Fruit fly (Drosophila melanogaster): ENCODE results near the gene CG13876.
A peak's percentile ranks its signal among the peaks of the same experiment; 100 is the strongest.

The CG13876 gene

dm6 chr3L:159406-160084 lies 46.4 kb upstream of the CG13876 start:
- TF ChIP-seq Ets96B (tag; optimal IDR thresholded peaks at IDR 0.05) (no peak), CG10669 (GFP tag; optimal IDR thresholded peaks at IDR 0.05) (no peak), fd85E (GFP tag; optimal IDR thresholded peaks at IDR 0.05) (no peak), CG6808 (GFP tag; optimal IDR thresholded peaks at IDR 0.05) (no peak), CG11902 (GFP tag; optimal IDR thresholded peaks at IDR 0.05) (no peak), ss (GFP tag; optimal IDR thresholded peaks at IDR 0.05) (peak in 1 of 2 experiments; percentile 17), Eip78C (GFP tag) (peak; percentile 22), fkh (GFP tag; optimal IDR thresholded peaks at IDR 0.05) (peak; percentile 24), Blimp-1 (GFP tag; optimal IDR thresholded peaks at IDR 0.05) (peak; percentile 60)

dm6 chr3L:160446-161094 lies 45.4 kb upstream of the CG13876 start:
- TF ChIP-seq vri (GFP tag; optimal IDR thresholded peaks at IDR 0.05) (peak; percentile 47), spab (GFP tag; optimal IDR thresholded peaks at IDR 0.05) (no peak), topi (GFP tag; optimal IDR thresholded peaks at IDR 0.05) (no peak), Hr39 (GFP tag; optimal IDR thresholded peaks at IDR 0.05) (no peak), Gug (GFP tag; IDR thresholded peaks at IDR 0.05) (no peak), Hr4 (GFP tag; optimal IDR thresholded peaks at IDR 0.05) (no peak), Met (GFP tag; optimal IDR thresholded peaks at IDR 0.05) (no peak), Ets96B (tag; optimal IDR thresholded peaks at IDR 0.05) (no peak), Hr38 (GFP tag; optimal IDR thresholded peaks at IDR 0.05) (no peak), CG34406 (GFP tag; optimal IDR thresholded peaks at IDR 0.05) (no peak), CG6276 (GFP tag; optimal IDR thresholded peaks at IDR 0.05) (no peak), Eip93F (GFP tag; optimal IDR thresholded peaks at IDR 0.05) (no peak), CG32006 (GFP tag; optimal IDR thresholded peaks at IDR 0.05) (no peak), Smox (GFP tag; optimal IDR thresholded peaks at IDR 0.05) (no peak), net (GFP tag; optimal IDR thresholded peaks at IDR 0.05) (peak; percentile 1), CG3919 (GFP tag; optimal IDR thresholded peaks at IDR 0.05) (no peak), CG4318 (GFP tag; optimal IDR thresholded peaks at IDR 0.05) (no peak), Ets21C (GFP tag; optimal IDR thresholded peaks at IDR 0.05) (no peak), fd59A (GFP tag; optimal IDR thresholded peaks at IDR 0.05) (no peak), CG16779 (tag; optimal IDR thresholded peaks at IDR 0.05) (no peak), CG10669 (GFP tag; optimal IDR thresholded peaks at IDR 0.05) (no peak), Blimp-1 (GFP tag; optimal IDR thresholded peaks at IDR 0.05) (peak; percentile 21), Sox15 (GFP tag; optimal IDR thresholded peaks at IDR 0.05) (no peak), salr (GFP tag; optimal IDR thresholded peaks at IDR 0.05) (no peak), CG15336 (GFP tag; IDR thresholded peaks at IDR 0.05) (peak; percentile 22; the same call in 1 of the 2 replicates), Sox14 (GFP tag; optimal IDR thresholded peaks at IDR 0.05) (no peak), dsx (GFP tag; optimal IDR thresholded peaks at IDR 0.05; ENCODE audit: poor library complexity, severe bottlenecking) (peak; percentile 44), Eip75B (GFP tag; optimal IDR thresholded peaks at IDR 0.05) (no peak), OdsH (GFP tag; optimal IDR thresholded peaks at IDR 0.05) (no peak), esn (GFP tag; optimal IDR thresholded peaks at IDR 0.05) (no peak), cyc (GFP tag; optimal IDR thresholded peaks at IDR 0.05) (no peak), CG6163 (GFP tag; IDR thresholded peaks at IDR 0.05) (no peak), CG8319 (GFP tag; optimal IDR thresholded peaks at IDR 0.05) (no peak), lz (GFP tag; optimal IDR thresholded peaks at IDR 0.05) (no peak), CG11902 (GFP tag; optimal IDR thresholded peaks at IDR 0.05) (no peak), eg (GFP tag; IDR thresholded peaks at IDR 0.05) (no peak; the same call in 2 of the 3 replicates), CG6854 (GFP tag; optimal IDR thresholded peaks at IDR 0.05) (peak; percentile 42), CG10631 (GFP tag; optimal IDR thresholded peaks at IDR 0.05) (no peak), CG8119 (GFP tag; IDR thresholded peaks at IDR 0.05) (peak; percentile 42; the same call in 2 of the 3 replicates), ss (GFP tag; optimal IDR thresholded peaks at IDR 0.05) (peak in 1 of 2 experiments; percentile 14), Sox102F (GFP tag; optimal IDR thresholded peaks at IDR 0.05) (peak; percentile 8), CG11294 (GFP tag; IDR thresholded peaks at IDR 0.05) (no peak), dac (GFP tag; optimal IDR thresholded peaks at IDR 0.05) (no peak), achi (GFP tag; optimal IDR thresholded peaks at IDR 0.05) (no peak)

All from whole organism, prepupa.